Worm (Caenorhabditis elegans) whole organism, mixed stage, embryonic: Measurements from ENCODE around the gene clec-61.

ENCODE experiments used
- lsy-2 ChIP-seq: fragments of 150-350 bp; optimal IDR thresholded peaks from 2 replicates; lab custom pipeline; 2014; ENCODE audit warnings: missing biosample characterization, missing genetic modification characterization
- nhr-237 ChIP-seq: fragments of 150-350 bp; optimal IDR thresholded peaks from 2 replicates; lab custom pipeline; 2014; ENCODE audit warnings: missing biosample characterization, missing genetic modification characterization
- nhr-28 ChIP-seq: fragments of 150-350 bp; optimal IDR thresholded peaks from 2 replicates; lab custom pipeline; 2014; ENCODE audit warnings: missing biosample characterization, missing genetic modification characterization

DNA sequence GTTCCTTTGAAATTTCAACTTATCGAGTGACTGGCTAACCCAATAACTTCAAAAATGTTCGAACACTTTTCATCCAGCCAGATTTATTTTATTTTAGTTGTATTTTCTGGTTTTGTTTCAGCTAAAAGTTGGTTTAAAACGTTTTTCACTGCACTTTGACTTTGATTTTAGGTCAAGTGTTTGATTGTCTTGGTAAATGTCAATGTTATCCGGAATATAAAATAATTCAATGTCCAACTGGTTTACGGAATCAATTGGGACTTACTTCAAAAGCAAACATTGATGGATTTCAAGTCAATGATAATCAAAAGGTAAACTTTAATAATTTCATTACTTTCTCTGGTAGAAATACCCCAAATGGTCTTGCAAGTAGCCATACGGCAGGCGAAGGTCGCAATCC lies 6.5 kb downstream of the clec-61 start:
- TF ChIP-seq nhr-28 (no peak), lsy-2 (tag; lab: Kevin White, UChicago) (no peak), nhr-237 (tag; lab: Kevin White, UChicago) (no peak)
